Fruit fly (Drosophila melanogaster) whole organism: ENCODE results near the gene CG13887.

Experiments used
- CG8478 ChIP-seq: fragments of >200 bp; optimal IDR thresholded peaks from 2 replicates; lab custom pipeline; 2018; ENCODE audit warnings: inconsistent platforms
- Dll ChIP-seq: fragments of >200 bp; optimal IDR thresholded peaks from 2 replicates; lab custom pipeline; 2017
- EcR ChIP-seq, 2 experiments: fragments of >200 bp; optimal IDR thresholded peaks; 2 replicates each; lab custom pipeline; 2017; ENCODE audit warnings: missing biosample characterization in 2 of 2, missing genetic modification characterization in 2 of 2, missing genetic modification reagents in 2 of 2
- pan ChIP-seq: fragments of >200 bp; optimal IDR thresholded peaks from 2 replicates; lab custom pipeline; 2017
- psq ChIP-seq: fragments of >200 bp; optimal IDR thresholded peaks from 2 replicates; lab custom pipeline; 2017
- usp ChIP-seq: fragments of >200 bp; optimal IDR thresholded peaks from 2 replicates; lab custom pipeline; 2017; ENCODE audit warnings: missing biosample characterization, missing genetic modification characterization, mixed read lengths

- TF ChIP-seq EcR (GFP tag; optimal IDR thresholded peaks at IDR 0.05; lab: Kevin White, UChicago) = no peak
- no peak for TF ChIP-seq CG8478 (lab: Kevin White, UChicago)
- TF ChIP-seq pan = no peak
- TF ChIP-seq usp (GFP tag; lab: Kevin White, UChicago) = no peak
- TF ChIP-seq psq (lab: Kevin White, UChicago) = no peak
- TF ChIP-seq Dll (lab: Kevin White, UChicago) = no peak
These were observed 46.1 kb downstream of the CG13887 start for dm6 chr3L:883786-884185.
